Worm (Caenorhabditis elegans) whole organism, L2 larva: ENCODE results near the gene coa-4.

Experiments used
- elt-1 ChIP-seq: fragments of 150-350 bp; optimal IDR thresholded peaks from 2 replicates; lab custom pipeline; 2014; ENCODE audit warnings: missing biosample characterization, missing genetic modification characterization
- fos-1 ChIP-seq: fragments of 150-350 bp; optimal IDR thresholded peaks from 2 replicates; lab custom pipeline; 2014; ENCODE audit warnings: missing biosample characterization, missing genetic modification characterization
- lin-13 ChIP-seq: fragments of 150-350 bp; optimal IDR thresholded peaks from 2 replicates; lab custom pipeline; 2014; ENCODE audit warnings: missing biosample characterization, missing genetic modification reagents, missing genetic modification characterization
- nhr-6 ChIP-seq: fragments of 150-350 bp; optimal IDR thresholded peaks from 2 replicates; lab custom pipeline; 2014; ENCODE audit warnings: missing biosample characterization, missing genetic modification characterization
- snpc-4 ChIP-seq: fragments of 150-350 bp; optimal IDR thresholded peaks from 2 replicates; lab custom pipeline; 2014; ENCODE audit warnings: missing biosample characterization, missing genetic modification characterization
- ztf-11 ChIP-seq: sonication (generic microtip); optimal IDR thresholded peaks from 2 replicates; lab custom pipeline; 2017; ENCODE audit warnings: missing biosample characterization, missing genetic modification characterization

- TF ChIP-seq elt-1 (tag; lab: Kevin White, UChicago) (no peak), ztf-11 (tag; lab: Kevin White, UChicago) (no peak), lin-13 (GFP tag; lab: Kevin White, UChicago) (no peak), fos-1 (no peak), nhr-6 (tag; lab: Kevin White, UChicago) (no peak), snpc-4 (tag; lab: Kevin White, UChicago) (no peak)
Measured at ce11 chrIV:9339205-9339604, 3.8 kb upstream of the coa-4 start, which contains the start of gene T20D3.6.
